Fruit fly (Drosophila melanogaster) ovary, adult (tissue): ENCODE results near the gene Zmynd10.

Experiments used
- CG17801 ChIP-seq: fragments of 200-800 bp; optimal IDR thresholded peaks from 2 replicates; lab custom pipeline; 2019; ENCODE audit warnings: missing biosample characterization, mild to moderate bottlenecking, missing genetic modification characterization, moderate library complexity; ENCODE audit not compliant: partially characterized antibody

Gene Zmynd10

dm6 chr3L:13040849-13041248, 14.6 kb upstream of the Zmynd10 start:
- no peak for TF ChIP-seq CG17801 (GFP tag; lab: Kevin White, UChicago)

dm6 chr3L:13036706-13037457, 10.6 kb upstream of the Zmynd10 start, which contains the start of gene Srrm1:
Srrm1 (plus strand) TSS chr3L:13036821.
- TF ChIP-seq CG17801 (GFP tag; lab: Kevin White, UChicago): no peak

dm6 chr3L:13033361-13033760, 7.1 kb upstream of the Zmynd10 start:
- no peak for TF ChIP-seq CG17801 (GFP tag; lab: Kevin White, UChicago)

dm6 chr3L:13032915-13033282, 6.7 kb upstream of the Zmynd10 start:
- no peak for TF ChIP-seq CG17801 (GFP tag; lab: Kevin White, UChicago)

dm6 chr3L:13032085-13032914, 6.1 kb upstream of the Zmynd10 start:
- TF ChIP-seq CG17801 (GFP tag; lab: Kevin White, UChicago): no peak

- no peak for TF ChIP-seq CG17801 (GFP tag; lab: Kevin White, UChicago)
Observed at dm6 chr3L:13031326-13031725, 5.1 kb upstream of the Zmynd10 start.

dm6 chr3L:13030055-13030634, 3.9 kb upstream of the Zmynd10 start:
- peak; percentile 25 for TF ChIP-seq CG17801 (GFP tag; lab: Kevin White, UChicago)

- no peak for TF ChIP-seq CG17801 (GFP tag; lab: Kevin White, UChicago)
Observed at dm6 chr3L:13028740-13029139, 2.5 kb upstream of the Zmynd10 start, which contains the start of gene CG17672. CG17672 (plus strand) TSS chr3L:13028962.

dm6 chr3L:13027333-13027732, 1.1 kb upstream of the Zmynd10 start:
- no peak for TF ChIP-seq CG17801 (GFP tag; lab: Kevin White, UChicago)

dm6 chr3L:13026872-13027271, 635 bp upstream of the Zmynd10 start:
- no peak for TF ChIP-seq CG17801 (GFP tag; lab: Kevin White, UChicago)

- TF ChIP-seq CG17801 (GFP tag; lab: Kevin White, UChicago): peak; percentile 73
Observed at dm6 chr3L:13022854-13023560, 3.2 kb downstream of the Zmynd10 start, which contains the start of gene RpS12. RpS12 (plus strand) TSS chr3L:13023352.

- TF ChIP-seq CG17801 (GFP tag; lab: Kevin White, UChicago): no peak
Observed at dm6 chr3L:13022160-13022853, 3.9 kb downstream of the Zmynd10 start, which contains the start of gene Adk2. Adk2 (minus strand) TSS chr3L:13022688.

- TF ChIP-seq CG17801 (GFP tag; lab: Kevin White, UChicago): no peak
Observed at dm6 chr3L:13021727-13022126, 4.5 kb downstream of the Zmynd10 start.
